Worm (Caenorhabditis elegans): Measurements from ENCODE around the gene F47G9.6.

The F47G9.6 gene

ce11 chrV:11375150-11375792, 46.1 kb downstream of the F47G9.6 start, which contains the start of gene cnb-1 (continued):
- TF ChIP-seq Y75B8A.6 (GFP tag; IDR thresholded peaks at IDR 0.05) (no peak), nhr-102 (tag; optimal IDR thresholded peaks at IDR 0.05) (no peak), pqm-1 (tag; optimal IDR thresholded peaks at IDR 0.05) (peak; percentile 19), ztf-7 (tag; optimal IDR thresholded peaks at IDR 0.05) (peak; percentile 56), dmd-9 (GFP tag; IDR thresholded peaks at IDR 0.05) (no peak), saeg-2 (GFP tag; IDR thresholded peaks at IDR 0.05) (no peak), aha-1 (tag) (no peak), ceh-32 (tag; optimal IDR thresholded peaks at IDR 0.05; ENCODE audit: poor library complexity) (no peak), unc-39 (tag; optimal IDR thresholded peaks at IDR 0.05) (no peak), hif-1 (tag; optimal IDR thresholded peaks at IDR 0.05) (peak in 1 of 2 experiments; percentile 61), fos-1 (tag; optimal IDR thresholded peaks at IDR 0.05) (no peak), daf-12 (tag; optimal IDR thresholded peaks at IDR 0.05) (no peak), F37D6.2 (tag; optimal IDR thresholded peaks at IDR 0.05) (peak; percentile 31), ceh-28 (tag; optimal IDR thresholded peaks at IDR 0.05) (peak; percentile 51), hlh-30 (tag; optimal IDR thresholded peaks at IDR 0.05; ENCODE audit: insufficient read depth) (peak; percentile 84), duxl-1 (tag; optimal IDR thresholded peaks at IDR 0.05; ENCODE audit: poor library complexity) (no peak), fkh-10 (GFP tag; optimal IDR thresholded peaks at IDR 0.05) (peak; percentile 54), lir-3 (tag; optimal IDR thresholded peaks at IDR 0.05) (no peak), attf-4 (tag; optimal IDR thresholded peaks at IDR 0.05) (no peak), snpc-4 (tag; optimal IDR thresholded peaks at IDR 0.05) (no peak), aly-2 (tag; optimal IDR thresholded peaks at IDR 0.05) (no peak), D1046.2 (GFP tag; IDR thresholded peaks at IDR 0.05) (no peak), ces-1 (GFP tag; optimal IDR thresholded peaks at IDR 0.05) (peak; percentile 14), ZK337.2 (GFP tag; IDR thresholded peaks at IDR 0.05) (peak; percentile 91), daf-16 (GFP tag; optimal IDR thresholded peaks at IDR 0.05) (no peak), daf-16 (tag; optimal IDR thresholded peaks at IDR 0.05) (peak; percentile 49), zag-1 (tag; optimal IDR thresholded peaks at IDR 0.05) (no peak), mes-2 (tag; optimal IDR thresholded peaks at IDR 0.05; ENCODE audit: poor library complexity, severe bottlenecking) (peak; percentile 29), mxl-2 (GFP tag; conservative IDR thresholded peaks at IDR 0.05) (no peak), lin-29 (GFP tag; IDR thresholded peaks at IDR 0.05) (no peak), zfp-3 (GFP tag; conservative IDR thresholded peaks at IDR 0.05) (no peak), ctbp-1 (GFP tag; IDR thresholded peaks at IDR 0.05) (0 out of 2 replicates have a peak, but pooled peaks have one; percentile 59), mdt-29 (GFP tag; IDR thresholded peaks at IDR 0.05) (no peak), nhr-111 (GFP tag; optimal IDR thresholded peaks at IDR 0.05) (no peak), unc-130 (GFP tag; optimal IDR thresholded peaks at IDR 0.05) (no peak), zip-2 (tag; optimal IDR thresholded peaks at IDR 0.05) (no peak), lin-38 (GFP tag; IDR thresholded peaks at IDR 0.05) (peak; percentile 29), R02D3.7 (tag; optimal IDR thresholded peaks at IDR 0.05) (no peak), madf-5 (GFP tag; IDR thresholded peaks at IDR 0.05) (no peak), egl-43 (GFP tag; IDR thresholded peaks at IDR 0.05) (peak; percentile 73; the same call in 1 of the 2 replicates), nhr-42 (GFP tag; IDR thresholded peaks at IDR 0.05) (no peak), lsy-2 (tag; optimal IDR thresholded peaks at IDR 0.05) (peak in 1 of 2 experiments; percentile 79), nhr-25 (tag; optimal IDR thresholded peaks at IDR 0.05; ENCODE audit: borderline replicate concordance, insufficient read depth) (no peak), T26A8.4 (GFP tag; IDR thresholded peaks at IDR 0.05) (0 out of 2 replicates have a peak, but pooled peaks have one; percentile 36), T20F7.1 (GFP tag; optimal IDR thresholded peaks at IDR 0.05) (no peak), tra-1 (GFP tag; IDR thresholded peaks at IDR 0.05) (0 out of 2 replicates have a peak, but pooled peaks have one; percentile 26), ztf-11 (tag; optimal IDR thresholded peaks at IDR 0.05) (no peak), rbr-2 (tag; optimal IDR thresholded peaks at IDR 0.05) (peak; percentile 77), skn-1 (tag; optimal IDR thresholded peaks at IDR 0.05) (no peak), zfp-2 (tag; optimal IDR thresholded peaks at IDR 0.05) (no peak), lim-7 (GFP tag; IDR thresholded peaks at IDR 0.05) (no peak)
